Worm (Caenorhabditis elegans): ENCODE measurements around the gene glb-23.

DNA sequence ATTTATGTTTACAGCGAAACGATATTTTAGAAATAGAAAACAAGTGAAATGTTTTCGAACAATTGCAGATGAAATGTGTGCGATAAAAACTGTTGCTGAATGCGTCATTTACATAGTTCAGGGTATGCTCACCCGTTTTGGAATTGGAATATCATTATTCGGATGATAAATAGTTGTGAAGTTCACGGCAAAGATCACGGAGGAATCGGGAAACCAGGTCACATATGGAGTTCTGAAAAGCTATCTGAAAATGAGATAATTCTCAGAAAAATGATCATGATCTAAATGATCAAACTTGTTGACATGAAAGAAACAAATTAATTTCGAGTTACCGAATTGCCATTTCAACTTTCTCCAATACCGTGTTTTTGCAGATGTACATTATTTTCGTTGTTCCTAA, 23.6 kb downstream of the glb-23 start, which contains the start of gene best-16:
- TF ChIP-seq ref-1 (GFP tag; conservative IDR thresholded peaks at IDR 0.05) (no peak), flt-1 (GFP tag; IDR thresholded peaks at IDR 0.05) (no peak), med-1 (GFP tag; optimal IDR thresholded peaks at IDR 0.05; ENCODE audit: insufficient read depth) (no peak), tab-1 (GFP tag; IDR thresholded peaks at IDR 0.05) (no peak), ztf-29 (GFP tag; IDR thresholded peaks at IDR 0.05) (no peak)

All from whole organism, midembryonic.